Fruit fly (Drosophila melanogaster): ENCODE data around the gene osp.

DNA sequence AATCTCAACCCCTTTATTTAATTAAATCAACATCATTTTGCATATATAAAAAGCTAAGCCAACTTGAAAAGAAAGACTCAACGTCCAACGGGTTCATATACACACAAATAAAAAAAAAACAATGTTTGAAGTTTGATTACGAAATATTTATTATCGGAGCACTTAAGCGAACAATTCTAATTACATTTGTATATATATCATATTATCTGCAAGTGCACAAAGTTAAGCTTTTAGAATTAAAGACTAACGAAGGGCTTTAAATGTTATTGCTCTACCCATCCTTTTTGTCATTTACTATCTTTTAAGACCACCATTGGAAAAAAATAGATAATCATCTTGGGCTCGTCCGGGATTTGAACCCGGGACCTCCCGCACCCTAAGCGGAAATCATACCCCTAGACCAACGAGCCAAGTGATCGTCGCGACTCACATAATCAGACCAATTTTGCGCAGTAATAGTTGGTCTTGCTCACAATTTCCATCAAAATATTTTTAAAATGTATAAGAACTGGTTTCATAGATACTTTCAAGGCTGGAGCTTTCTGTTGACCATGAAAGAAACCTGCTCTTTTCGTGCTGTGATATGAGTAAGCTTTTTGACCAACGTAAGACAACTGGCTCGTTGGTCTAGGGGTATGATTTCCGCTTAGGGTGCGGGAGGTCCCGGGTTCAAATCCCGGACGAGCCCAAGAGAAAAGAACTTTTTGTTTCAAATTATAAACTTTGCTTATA is 89.9 kb downstream of the osp start:
- TF ChIP-seq CG12768 (GFP tag; optimal IDR thresholded peaks at IDR 0.05) (no peak), CG7045 (GFP tag; optimal IDR thresholded peaks at IDR 0.05) (no peak), kay (GFP tag; ENCODE audit: borderline replicate concordance) (peak; percentile 85), Crg-1 (GFP tag; optimal IDR thresholded peaks at IDR 0.05) (peak; percentile 32)
